Worm (Caenorhabditis elegans) whole organism, L4 larva: ENCODE results near the gene T28B11.1.

Experiments used
- ces-1 ChIP-seq: fragments of 150-350 bp; sonication (generic microtip); optimal IDR thresholded peaks from 4 replicates; lab custom pipeline; 2014; ENCODE audit warnings: missing biosample characterization, missing genetic modification reagents, missing genetic modification characterization
- gei-8 ChIP-seq: fragments of 200-800 bp; sonication (Bioruptor generic); optimal IDR thresholded peaks from 2 replicates; lab custom pipeline; 2018; ENCODE audit warnings: mild to moderate bottlenecking, missing genetic modification characterization, missing compliant biosample characterization
- pqm-1 ChIP-seq: sonication (generic microtip); optimal IDR thresholded peaks from 2 replicates; lab custom pipeline; 2017; ENCODE audit warnings: missing biosample characterization, missing genetic modification characterization
- skn-1 ChIP-seq: fragments of 150-350 bp; optimal IDR thresholded peaks from 2 replicates; lab custom pipeline; 2014; ENCODE audit warnings: missing biosample characterization, missing genetic modification characterization

DNA sequence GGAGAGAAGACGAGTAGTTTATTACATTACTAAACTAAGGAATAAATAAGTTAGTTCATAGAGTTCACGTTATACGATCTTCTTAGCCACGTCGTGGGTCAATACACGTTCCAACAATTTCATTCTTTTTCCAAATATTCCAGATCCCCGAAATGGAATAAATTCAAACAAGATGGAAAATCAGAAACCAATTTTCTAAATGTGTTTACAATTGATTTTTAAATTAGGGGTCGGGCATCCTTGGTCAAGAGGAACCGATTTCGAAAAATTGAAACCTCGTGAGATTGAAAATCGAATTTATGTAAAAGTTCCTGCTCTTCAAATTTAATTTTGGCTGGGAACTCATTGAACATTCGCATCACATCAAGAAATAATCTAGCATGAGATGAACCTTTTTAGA, 47.5 kb downstream of the T28B11.1 start:
- TF ChIP-seq gei-8 = no peak
- no peak for TF ChIP-seq pqm-1 (tag; lab: Kevin White, UChicago)
- TF ChIP-seq ces-1 (GFP tag; lab: Kevin White, UChicago) = peak; percentile 23
- no peak for TF ChIP-seq skn-1
